Worm (Caenorhabditis elegans) whole organism, L4/young adult: ENCODE results near the gene snx-17.

ENCODE experiments used
- W03F9.2 ChIP-seq: fragments of 150-350 bp; optimal IDR thresholded peaks from 2 replicates; lab custom pipeline; 2014; ENCODE audit warnings: missing biosample characterization, missing genetic modification characterization
- him-1 ChIP-seq: sonication (generic microtip); optimal IDR thresholded peaks from 2 replicates; lab custom pipeline; 2016; ENCODE audit warnings: missing genotype, missing genetic modification reagents, missing genetic modification characterization, missing compliant biosample characterization

ce11 chrX:13106177-13106761 lies 15.8 kb downstream of the snx-17 start:
- TF ChIP-seq him-1 (tag; lab: Kevin White, UChicago) = no peak
- no peak for TF ChIP-seq W03F9.2 (tag; lab: Kevin White, UChicago)
